Worm (Caenorhabditis elegans): ENCODE measurements around the gene nonu-1.
A peak's percentile ranks its signal among the peaks of the same experiment; 100 is the strongest.

nonu-1 gene

ce11 chrIII:4849739-4850138 is at the start of gene nonu-1:
nonu-1 (minus strand) TSS chrIII:4849907.
- TF ChIP-seq aly-2 (tag; optimal IDR thresholded peaks at IDR 0.05): no peak
- no peak for TF ChIP-seq nhr-11 (tag; optimal IDR thresholded peaks at IDR 0.05)
- no peak for TF ChIP-seq elt-3 (tag; optimal IDR thresholded peaks at IDR 0.05)
- no peak for TF ChIP-seq zag-1 (tag; optimal IDR thresholded peaks at IDR 0.05)
- no peak for TF ChIP-seq lin-39 (tag; optimal IDR thresholded peaks at IDR 0.05)
- TF ChIP-seq pqm-1 (tag; optimal IDR thresholded peaks at IDR 0.05): no peak
- TF ChIP-seq lsy-12 (tag; optimal IDR thresholded peaks at IDR 0.05): no peak
- no peak for TF ChIP-seq nhr-43 (tag; optimal IDR thresholded peaks at IDR 0.05; ENCODE audit: poor library complexity, severe bottlenecking)
- no peak for TF ChIP-seq elt-1 (tag; optimal IDR thresholded peaks at IDR 0.05)
- no peak for TF ChIP-seq snpc-4 (tag; optimal IDR thresholded peaks at IDR 0.05)
- no peak for TF ChIP-seq nhr-77 (tag; optimal IDR thresholded peaks at IDR 0.05)
- TF ChIP-seq ztf-4 (tag; optimal IDR thresholded peaks at IDR 0.05): no peak
- TF ChIP-seq egl-5 (tag; optimal IDR thresholded peaks at IDR 0.05): no peak
- TF ChIP-seq jun-1 (tag; optimal IDR thresholded peaks at IDR 0.05): no peak
- no peak for TF ChIP-seq fkh-2 (tag; optimal IDR thresholded peaks at IDR 0.05)

- TF ChIP-seq daf-12 (tag; optimal IDR thresholded peaks at IDR 0.05) (no peak), nhr-23 (tag; optimal IDR thresholded peaks at IDR 0.05) (no peak)
Measured at ce11 chrIII:4899035-4899578, 49.4 kb upstream of the nonu-1 start, which contains the start of gene nhl-2. nhl-2 (minus strand) TSS chrIII:4899085.

- no peak for TF ChIP-seq fos-1 (tag; optimal IDR thresholded peaks at IDR 0.05)
- TF ChIP-seq lin-39 (tag; optimal IDR thresholded peaks at IDR 0.05): no peak
- TF ChIP-seq ztf-4 (tag; optimal IDR thresholded peaks at IDR 0.05): no peak
- no peak for TF ChIP-seq fkh-2 (tag; optimal IDR thresholded peaks at IDR 0.05)
- no peak for TF ChIP-seq skn-1 (tag; optimal IDR thresholded peaks at IDR 0.05)
- no peak for TF ChIP-seq aly-2 (tag; optimal IDR thresholded peaks at IDR 0.05)
- no peak for TF ChIP-seq lin-15B (tag; optimal IDR thresholded peaks at IDR 0.05)
- TF ChIP-seq nhr-43 (tag; optimal IDR thresholded peaks at IDR 0.05; ENCODE audit: poor library complexity, severe bottlenecking): no peak
- no peak for TF ChIP-seq pha-4 (tag; optimal IDR thresholded peaks at IDR 0.05)
- no peak for TF ChIP-seq unc-39 (tag; optimal IDR thresholded peaks at IDR 0.05)
- TF ChIP-seq nhr-67 (tag; optimal IDR thresholded peaks at IDR 0.05): no peak
- TF ChIP-seq mml-1 (tag; optimal IDR thresholded peaks at IDR 0.05): no peak
- no peak for TF ChIP-seq tbx-2 (tag; optimal IDR thresholded peaks at IDR 0.05)
Measured at ce11 chrIII:4895313-4895712, 45.6 kb upstream of the nonu-1 start.

- TF ChIP-seq fos-1 (tag; optimal IDR thresholded peaks at IDR 0.05): no peak
- no peak for TF ChIP-seq nhr-77 (tag; optimal IDR thresholded peaks at IDR 0.05)
- no peak for TF ChIP-seq lsy-12 (tag; optimal IDR thresholded peaks at IDR 0.05)
- TF ChIP-seq egl-27 (tag; optimal IDR thresholded peaks at IDR 0.05): no peak
- no peak for TF ChIP-seq jun-1 (tag; optimal IDR thresholded peaks at IDR 0.05)
- no peak for TF ChIP-seq snpc-4 (tag; optimal IDR thresholded peaks at IDR 0.05)
- TF ChIP-seq tbx-2 (tag; optimal IDR thresholded peaks at IDR 0.05): no peak
- TF ChIP-seq egl-5 (tag; optimal IDR thresholded peaks at IDR 0.05): no peak
- no peak for TF ChIP-seq nfya-1 (tag; optimal IDR thresholded peaks at IDR 0.05; ENCODE audit: insufficient read depth)
- no peak for TF ChIP-seq elt-3 (tag; optimal IDR thresholded peaks at IDR 0.05)
- TF ChIP-seq nhr-23 (tag; optimal IDR thresholded peaks at IDR 0.05): no peak
- TF ChIP-seq nhr-12 (tag; optimal IDR thresholded peaks at IDR 0.05): no peak
- TF ChIP-seq pqm-1 (tag; optimal IDR thresholded peaks at IDR 0.05): no peak
- no peak for TF ChIP-seq nhr-237 (tag; optimal IDR thresholded peaks at IDR 0.05)
- no peak for TF ChIP-seq ceh-9 (tag; optimal IDR thresholded peaks at IDR 0.05)
- no peak for TF ChIP-seq unc-62 (GFP tag; optimal IDR thresholded peaks at IDR 0.05)
- no peak for TF ChIP-seq zag-1 (tag; optimal IDR thresholded peaks at IDR 0.05)
Measured at ce11 chrIII:4893540-4893939, 43.8 kb upstream of the nonu-1 start, which contains the start of gene F26F4.6. F26F4.6 (minus strand) TSS chrIII:4893640.

ce11 chrIII:4890997-4891396 is 41.3 kb upstream of the nonu-1 start, which contains the start of gene F26F4.5:
F26F4.5 (minus strand) TSS chrIII:4891252.
- TF ChIP-seq pha-4 (tag; optimal IDR thresholded peaks at IDR 0.05): peak; percentile 29
- no peak for TF ChIP-seq tbx-2 (tag; optimal IDR thresholded peaks at IDR 0.05)

ce11 chrIII:4887291-4887690 is 37.6 kb upstream of the nonu-1 start, which contains the start of gene clec-6:
clec-6 (minus strand) TSS chrIII:4887444.
- TF ChIP-seq ceh-9 (tag; optimal IDR thresholded peaks at IDR 0.05) (no peak), ceh-28 (tag; optimal IDR thresholded peaks at IDR 0.05) (no peak), egl-5 (tag; optimal IDR thresholded peaks at IDR 0.05) (no peak), daf-12 (tag; optimal IDR thresholded peaks at IDR 0.05) (no peak), nhr-25 (tag; optimal IDR thresholded peaks at IDR 0.05) (no peak), R02D3.7 (tag; optimal IDR thresholded peaks at IDR 0.05) (no peak), nhr-76 (tag; optimal IDR thresholded peaks at IDR 0.05) (no peak), ceh-82 (tag; optimal IDR thresholded peaks at IDR 0.05) (no peak), nhr-28 (tag; optimal IDR thresholded peaks at IDR 0.05) (no peak), aly-2 (tag; optimal IDR thresholded peaks at IDR 0.05) (no peak), fkh-10 (GFP tag; optimal IDR thresholded peaks at IDR 0.05) (no peak), pha-4 (tag; optimal IDR thresholded peaks at IDR 0.05) (peak; percentile 33), mdl-1 (tag; optimal IDR thresholded peaks at IDR 0.05) (no peak), zag-1 (tag; optimal IDR thresholded peaks at IDR 0.05) (no peak), sea-2 (GFP tag; optimal IDR thresholded peaks at IDR 0.05) (no peak), tbx-2 (tag; optimal IDR thresholded peaks at IDR 0.05) (no peak), pqm-1 (tag; optimal IDR thresholded peaks at IDR 0.05) (peak; percentile 23), elt-2 (tag; optimal IDR thresholded peaks at IDR 0.05) (peak; percentile 60)

Data from whole organism, L3 larva.